Worm (Caenorhabditis elegans) whole organism, midembryonic: ENCODE data around the gene F38E9.6.

ENCODE experiments used
- T22C8.4 ChIP-seq: fragments of 200-800 bp; sonication (Bioruptor generic); IDR thresholded peaks from 2 replicates; pipeline ENCODE4 v1.3.6; 2022; ENCODE audit warnings: missing genetic modification characterization, missing compliant biosample characterization
- cog-1 ChIP-seq: sonication (generic microtip); optimal IDR thresholded peaks from 2 replicates; lab custom pipeline; 2016; ENCODE audit warnings: missing genetic modification characterization, missing compliant biosample characterization
- klf-2 ChIP-seq: fragments of 200-800 bp; sonication (Bioruptor generic); conservative IDR thresholded peaks from 2 replicates; pipeline ENCODE4 v1.3.6; 2022; ENCODE audit warnings: missing genetic modification reagents, missing genetic modification characterization, missing compliant biosample characterization
- ref-1 ChIP-seq: fragments of 200-800 bp; sonication (Bioruptor generic); conservative IDR thresholded peaks from 2 replicates; pipeline ENCODE4 v1.3.6; 2022; ENCODE audit warnings: missing genetic modification reagents, missing genetic modification characterization, missing compliant biosample characterization

DNA sequence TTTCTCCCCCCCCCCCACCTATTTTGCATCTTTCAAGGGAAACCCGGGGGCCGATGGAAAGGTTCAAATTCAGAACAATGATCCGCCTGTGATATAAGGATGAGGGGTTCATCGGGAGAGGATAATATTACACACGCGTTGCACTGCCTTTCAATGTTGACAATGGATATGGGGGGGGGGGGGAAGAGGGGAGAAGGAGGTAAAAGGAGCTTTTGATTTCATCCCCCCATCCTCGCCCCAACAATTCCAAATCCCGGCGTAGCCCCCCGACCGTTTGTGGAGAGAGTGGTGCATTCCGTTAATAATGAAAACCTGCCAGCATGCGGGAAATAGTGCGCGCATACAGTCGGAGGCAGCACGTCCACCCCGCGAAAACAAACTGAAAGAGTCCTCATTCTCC is 14.9 kb downstream of the F38E9.6 start:
- TF ChIP-seq ref-1 (GFP tag; lab: Robert Waterston, UW) (no peak), cog-1 (no peak), T22C8.4 (GFP tag; lab: Robert Waterston, UW) (no peak), klf-2 (no peak)
